Worm (Caenorhabditis elegans) whole organism, young adult: Measurements from ENCODE around the gene Y52E8A.3.

Source experiments
- F23B12.7 ChIP-seq: sonication (generic microtip); optimal IDR thresholded peaks from 2 replicates; lab custom pipeline; 2017; ENCODE audit warnings: missing genetic modification characterization, mild to moderate bottlenecking, missing compliant biosample characterization, antibody characterized with exemption, moderate library complexity; ENCODE audit not compliant: insufficient read depth
- athp-1 ChIP-seq: sonication (generic microtip); optimal IDR thresholded peaks from 2 replicates; lab custom pipeline; 2017; ENCODE audit warnings: mild to moderate bottlenecking, missing genetic modification characterization, missing compliant biosample characterization
- ceh-40 ChIP-seq: fragments of 200-800 bp; sonication (Bioruptor generic); IDR thresholded peaks from 2 replicates; pipeline ENCODE4 v1.3.6; 2022; ENCODE audit warnings: missing genetic modification characterization, missing compliant biosample characterization
- efl-1 ChIP-seq: fragments of 150-350 bp; optimal IDR thresholded peaks from 2 replicates; lab custom pipeline; 2014; ENCODE audit warnings: missing biosample characterization, missing genetic modification reagents, missing genetic modification characterization
- rec-8 ChIP-seq, 2 experiments: sonication (generic microtip); optimal IDR thresholded peaks; 2 replicates each; lab custom pipeline; 2016; ENCODE audit warnings: mild to moderate bottlenecking in 2 of 2, missing genetic modification characterization in 2 of 2, missing genetic modification reagents in 2 of 2, missing genotype in 2 of 2, missing biosample characterization in 1 of 2, missing compliant biosample characterization in 1 of 2, moderate library complexity in 1 of 2
- snpc-3.4 ChIP-seq: sonication (generic microtip); optimal IDR thresholded peaks from 2 replicates; lab custom pipeline; 2017; ENCODE audit warnings: missing genetic modification characterization, mild to moderate bottlenecking, missing compliant biosample characterization, antibody characterized with exemption, moderate library complexity, missing genotype, missing genetic modification reagents
- unc-130 ChIP-seq: sonication (generic microtip); optimal IDR thresholded peaks from 2 replicates; lab custom pipeline; 2016; ENCODE audit warnings: missing genetic modification reagents, missing genetic modification characterization, missing compliant biosample characterization
- ztf-25 ChIP-seq: fragments of 200-800 bp; sonication (Bioruptor generic); IDR thresholded peaks from 2 replicates; pipeline ENCODE4 v1.3.6; 2022; ENCODE audit warnings: missing genetic modification reagents, missing genetic modification characterization, missing compliant biosample characterization

ce11 chrII:4350888-4351287 lies 44.1 kb upstream of the Y52E8A.3 start, which contains the start of gene H20J04.9:
- TF ChIP-seq unc-130 (GFP tag; lab: Kevin White, UChicago) (no peak), snpc-3.4 (tag; lab: Kevin White, UChicago) (no peak), efl-1 (GFP tag; lab: Kevin White, UChicago) (no peak), rec-8 (tag; optimal IDR thresholded peaks at IDR 0.05; lab: Kevin White, UChicago) (no peak), athp-1 (tag; lab: Kevin White, UChicago) (no peak), ceh-40 (GFP tag; lab: Robert Waterston, UW) (no peak), F23B12.7 (tag; lab: Kevin White, UChicago) (no peak), ztf-25 (no peak)
